Worm (Caenorhabditis elegans): ENCODE results near the gene Y46E12A.5.

Gene Y46E12A.5

ce11 chrIII:1803000-1803399, 44.9 kb upstream of the Y46E12A.5 start:
- TF ChIP-seq nhr-129 (tag; optimal IDR thresholded peaks at IDR 0.05), result no peak
- no peak for TF ChIP-seq zag-1 (tag; optimal IDR thresholded peaks at IDR 0.05)
- TF ChIP-seq sma-9 (GFP tag; optimal IDR thresholded peaks at IDR 0.05), result no peak
- no peak for TF ChIP-seq sma-9 (tag; optimal IDR thresholded peaks at IDR 0.05)
- TF ChIP-seq skn-1 (tag; optimal IDR thresholded peaks at IDR 0.05), result no peak
- no peak for TF ChIP-seq crh-2 (tag; optimal IDR thresholded peaks at IDR 0.05)
- TF ChIP-seq nhr-25 (tag; optimal IDR thresholded peaks at IDR 0.05), result no peak
- TF ChIP-seq Y55F3AM.14 (GFP tag; optimal IDR thresholded peaks at IDR 0.05), result no peak
- no peak for TF ChIP-seq ceh-82 (tag; optimal IDR thresholded peaks at IDR 0.05)
- TF ChIP-seq dmd-4 (tag; optimal IDR thresholded peaks at IDR 0.05), result no peak
- no peak for TF ChIP-seq mbf-1 (tag; optimal IDR thresholded peaks at IDR 0.05)
- no peak for TF ChIP-seq mab-5 (tag; optimal IDR thresholded peaks at IDR 0.05)
- TF ChIP-seq elt-1 (tag; optimal IDR thresholded peaks at IDR 0.05), result no peak
- TF ChIP-seq alr-1 (tag; optimal IDR thresholded peaks at IDR 0.05), result no peak
- TF ChIP-seq nhr-6 (tag; optimal IDR thresholded peaks at IDR 0.05), result no peak
- no peak for TF ChIP-seq peb-1 (tag; optimal IDR thresholded peaks at IDR 0.05)
- no peak for TF ChIP-seq R02D3.7 (tag; optimal IDR thresholded peaks at IDR 0.05)
- TF ChIP-seq snpc-4 (tag; optimal IDR thresholded peaks at IDR 0.05), result no peak
- no peak for TF ChIP-seq elt-3 (tag; optimal IDR thresholded peaks at IDR 0.05)
- TF ChIP-seq ceh-16 (tag; optimal IDR thresholded peaks at IDR 0.05), result no peak
- TF ChIP-seq nhr-237 (tag; optimal IDR thresholded peaks at IDR 0.05), result no peak

- TF ChIP-seq nhr-23 (tag; optimal IDR thresholded peaks at IDR 0.05), result no peak
- TF ChIP-seq nhr-77 (tag; optimal IDR thresholded peaks at IDR 0.05), result no peak
- no peak for TF ChIP-seq ceh-82 (tag; optimal IDR thresholded peaks at IDR 0.05)
- TF ChIP-seq ceh-16 (tag; optimal IDR thresholded peaks at IDR 0.05), result no peak
- TF ChIP-seq nhr-11 (tag; optimal IDR thresholded peaks at IDR 0.05), result no peak
- no peak for TF ChIP-seq egl-27 (tag; optimal IDR thresholded peaks at IDR 0.05)
- no peak for TF ChIP-seq dmd-4 (tag; optimal IDR thresholded peaks at IDR 0.05)
- TF ChIP-seq elt-1 (tag; optimal IDR thresholded peaks at IDR 0.05), result no peak
- TF ChIP-seq mbf-1 (tag; optimal IDR thresholded peaks at IDR 0.05), result no peak
Measured at ce11 chrIII:1799407-1799806, 41.4 kb upstream of the Y46E12A.5 start.

DNA sequence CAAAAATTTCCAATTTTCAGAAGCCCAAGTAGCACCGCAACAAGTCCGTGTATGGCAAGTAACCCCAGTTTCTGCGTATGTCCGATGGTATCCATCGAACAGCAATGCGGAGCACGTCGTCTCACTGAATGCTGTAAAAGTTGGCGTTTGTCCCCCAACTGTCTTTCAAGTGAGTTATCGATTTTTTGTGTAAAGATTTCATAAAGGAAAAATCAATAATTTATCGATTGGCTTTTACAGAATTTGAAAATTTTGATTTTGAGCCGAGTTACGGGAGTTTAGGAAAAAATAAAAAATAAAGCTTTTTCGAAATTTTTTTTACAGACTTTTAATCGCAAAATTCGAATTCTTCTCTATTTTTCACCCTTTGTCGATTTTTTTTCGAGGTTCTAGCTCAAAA, 36.0 kb upstream of the Y46E12A.5 start:
- TF ChIP-seq nhr-10 (tag; optimal IDR thresholded peaks at IDR 0.05) (no peak), sem-4 (tag; optimal IDR thresholded peaks at IDR 0.05) (no peak), ztf-1 (GFP tag; conservative IDR thresholded peaks at IDR 0.05) (no peak), blmp-1 (tag; optimal IDR thresholded peaks at IDR 0.05; ENCODE audit: insufficient read depth) (no peak), nhr-77 (tag; optimal IDR thresholded peaks at IDR 0.05) (no peak), ZK546.5 (tag; optimal IDR thresholded peaks at IDR 0.05) (no peak), skn-1 (tag; optimal IDR thresholded peaks at IDR 0.05) (no peak), Y55F3AM.14 (GFP tag; optimal IDR thresholded peaks at IDR 0.05) (no peak), elt-3 (tag; optimal IDR thresholded peaks at IDR 0.05) (no peak), nhr-25 (tag; optimal IDR thresholded peaks at IDR 0.05) (no peak), mdl-1 (tag; optimal IDR thresholded peaks at IDR 0.05) (no peak), mab-5 (tag; optimal IDR thresholded peaks at IDR 0.05) (no peak), egl-27 (tag; optimal IDR thresholded peaks at IDR 0.05) (no peak), nhr-237 (tag; optimal IDR thresholded peaks at IDR 0.05) (no peak), ceh-16 (tag; optimal IDR thresholded peaks at IDR 0.05) (no peak), ztf-4 (tag; optimal IDR thresholded peaks at IDR 0.05) (no peak), aly-2 (tag; optimal IDR thresholded peaks at IDR 0.05) (no peak), sma-3 (GFP tag; optimal IDR thresholded peaks at IDR 0.05) (no peak), nhr-12 (tag; optimal IDR thresholded peaks at IDR 0.05) (no peak)

ce11 chrIII:1793416-1793815, 35.4 kb upstream of the Y46E12A.5 start:
- no peak for TF ChIP-seq nhr-237 (tag; optimal IDR thresholded peaks at IDR 0.05)

- TF ChIP-seq unc-55 (GFP tag; optimal IDR thresholded peaks at IDR 0.05), result no peak
- no peak for TF ChIP-seq ceh-82 (tag; optimal IDR thresholded peaks at IDR 0.05)
- TF ChIP-seq ZK546.5 (tag; optimal IDR thresholded peaks at IDR 0.05), result no peak
Measured at ce11 chrIII:1791949-1792348, 33.9 kb upstream of the Y46E12A.5 start.

Measured in whole organism, L2 larva.